Worm (Caenorhabditis elegans): Measurements from ENCODE around the gene npp-27.
A peak's percentile ranks its signal among the peaks of the same experiment; 100 is the strongest.

Gene npp-27

DNA sequence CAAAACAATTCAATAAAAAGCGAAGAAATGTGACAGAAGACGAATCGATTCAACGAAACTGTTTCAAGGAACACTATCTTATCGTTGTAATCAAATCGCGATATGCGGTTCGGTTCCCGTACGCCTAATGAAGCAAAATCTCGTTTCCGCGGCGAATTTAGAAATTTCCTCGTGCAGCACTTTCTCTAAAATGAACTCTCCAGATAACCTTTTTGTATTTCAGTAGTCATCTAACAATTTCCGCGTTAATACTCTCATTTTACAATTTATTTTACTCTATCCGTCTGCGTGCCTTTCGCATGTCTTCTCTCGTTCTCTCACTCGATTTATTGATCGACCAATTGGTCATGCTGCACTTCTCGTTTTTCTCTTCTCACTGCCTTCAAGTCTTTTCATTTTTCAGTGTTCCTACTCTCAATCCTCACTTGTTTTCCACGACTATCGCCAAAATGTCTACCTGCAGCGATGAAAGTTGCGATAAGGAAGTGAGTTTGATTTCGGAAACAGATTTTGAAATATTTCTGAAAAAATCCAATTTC, at the start of gene npp-27, which contains the start of gene ntl-4:
npp-27 (minus strand) TSS at position 51 of the 539 bp plus-strand sequence.
ntl-4 (plus strand) TSS at position 379 of the 539 bp plus-strand sequence.
- TF ChIP-seq dpl-1 (GFP tag; optimal IDR thresholded peaks at IDR 0.05) (peak in 1 of 3 experiments; percentile 23), dsc-1 (tag; optimal IDR thresholded peaks at IDR 0.05) (peak; percentile 32), swsn-7 (tag; optimal IDR thresholded peaks at IDR 0.05) (peak; percentile 37), nhr-20 (tag; optimal IDR thresholded peaks at IDR 0.05) (peak; percentile 41), nhr-19 (GFP tag; conservative IDR thresholded peaks at IDR 0.05) (peak; percentile 28; the same call in 1 of the 2 replicates), snu-23 (GFP tag; optimal IDR thresholded peaks at IDR 0.05) (peak; percentile 33), unc-98 (GFP tag; IDR thresholded peaks at IDR 0.05) (no peak), ets-5 (GFP tag; IDR thresholded peaks at IDR 0.05) (no peak), efl-1 (optimal IDR thresholded peaks at IDR 0.05) (peak; percentile 25 to 37), efl-1 (GFP tag; optimal IDR thresholded peaks at IDR 0.05 in 1 of 2) (peak; percentile 29 to 80), fkh-8 (tag; optimal IDR thresholded peaks at IDR 0.05) (no peak), ztf-11 (tag; optimal IDR thresholded peaks at IDR 0.05) (no peak), fkh-4 (tag; optimal IDR thresholded peaks at IDR 0.05; ENCODE audit: borderline replicate concordance) (no peak), pax-3 (tag; optimal IDR thresholded peaks at IDR 0.05) (no peak), nhr-85 (tag) (peak; percentile 18), ama-1 (optimal IDR thresholded peaks at IDR 0.05) (peak; percentile 57), mef-2 (tag; optimal IDR thresholded peaks at IDR 0.05) (no peak), C16A3.4 (tag; optimal IDR thresholded peaks at IDR 0.05) (no peak), nhr-11 (tag; optimal IDR thresholded peaks at IDR 0.05) (no peak), F16B12.6 (tag; optimal IDR thresholded peaks at IDR 0.05) (peak; percentile 13), ztf-4 (tag; optimal IDR thresholded peaks at IDR 0.05) (no peak), egl-27 (tag; optimal IDR thresholded peaks at IDR 0.05) (no peak), rnt-1 (tag; optimal IDR thresholded peaks at IDR 0.05) (peak; percentile 2), alr-1 (tag; optimal IDR thresholded peaks at IDR 0.05; ENCODE audit: borderline replicate concordance) (no peak), nhr-71 (tag; optimal IDR thresholded peaks at IDR 0.05) (peak; percentile 53), lsy-2 (tag; optimal IDR thresholded peaks at IDR 0.05) (peak; percentile 10 to 66), lin-35 (GFP tag; optimal IDR thresholded peaks at IDR 0.05) (peak; percentile 21 to 51), xbp-1 (tag; optimal IDR thresholded peaks at IDR 0.05) (no peak), lin-14 (GFP tag; optimal IDR thresholded peaks at IDR 0.05) (peak; percentile 24), unc-86 (tag; optimal IDR thresholded peaks at IDR 0.05) (no peak), blmp-1 (tag; optimal IDR thresholded peaks at IDR 0.05) (peak; percentile 18)

DNA sequence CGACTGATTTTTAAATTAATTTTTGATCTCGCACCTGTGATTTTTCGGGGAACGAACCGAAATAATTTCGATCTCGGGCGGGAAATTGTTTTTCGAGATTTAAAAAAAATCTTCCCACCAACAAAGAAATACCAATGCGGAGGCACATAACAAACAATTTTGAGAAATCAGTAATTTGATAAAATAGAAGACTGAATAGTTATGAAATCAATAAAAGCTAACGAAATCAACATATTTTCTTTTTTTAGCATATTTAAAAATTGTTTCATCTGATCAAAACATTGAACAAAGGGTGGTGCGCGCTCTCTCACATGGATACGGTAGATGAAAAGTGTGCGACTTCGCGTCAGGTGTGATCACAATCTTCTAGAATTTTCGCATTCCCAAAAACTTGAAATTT, 48.0 kb upstream of the npp-27 start:
- TF ChIP-seq nhr-237 (tag; optimal IDR thresholded peaks at IDR 0.05) (no peak), ces-1 (GFP tag; optimal IDR thresholded peaks at IDR 0.05) (no peak), hpl-2 (GFP tag; optimal IDR thresholded peaks at IDR 0.05) (no peak), sox-4 (tag; optimal IDR thresholded peaks at IDR 0.05) (no peak), dsc-1 (tag; optimal IDR thresholded peaks at IDR 0.05) (no peak), fos-1 (tag; optimal IDR thresholded peaks at IDR 0.05) (no peak), rnt-1 (tag; optimal IDR thresholded peaks at IDR 0.05) (no peak), pqm-1 (tag; optimal IDR thresholded peaks at IDR 0.05) (no peak), nhr-90 (tag; optimal IDR thresholded peaks at IDR 0.05; ENCODE audit: poor library complexity) (no peak), irx-1 (tag; optimal IDR thresholded peaks at IDR 0.05) (no peak), nhr-20 (tag; optimal IDR thresholded peaks at IDR 0.05) (no peak), jun-1 (tag; optimal IDR thresholded peaks at IDR 0.05) (no peak)

DNA sequence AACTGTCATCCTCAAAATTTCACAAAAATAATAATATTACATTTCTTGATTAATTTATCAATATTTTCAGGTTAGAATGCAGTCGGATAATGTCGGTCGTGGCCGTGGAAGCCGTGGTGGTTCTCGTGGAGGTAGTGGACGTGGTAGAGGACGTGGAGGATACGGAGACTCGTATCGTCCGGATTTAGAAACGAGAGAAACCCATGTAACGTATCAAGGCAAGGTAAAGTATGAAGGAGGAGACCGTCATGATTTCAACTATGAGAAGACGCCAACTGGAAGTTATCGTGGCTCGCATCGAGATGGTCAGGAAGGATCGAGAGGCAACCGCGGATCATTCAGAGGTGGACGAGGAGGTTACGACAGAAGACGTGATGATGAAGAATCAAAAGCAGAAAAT, 47.5 kb upstream of the npp-27 start, which contains the start of gene frpr-10:
frpr-10 (plus strand) TSS at position 301 of the 400 bp plus-strand sequence.
- TF ChIP-seq fkh-10 (GFP tag; optimal IDR thresholded peaks at IDR 0.05) (no peak), jun-1 (tag; optimal IDR thresholded peaks at IDR 0.05) (no peak), nhr-90 (tag; optimal IDR thresholded peaks at IDR 0.05; ENCODE audit: poor library complexity) (no peak), rnt-1 (tag; optimal IDR thresholded peaks at IDR 0.05) (no peak), tlp-1 (tag; optimal IDR thresholded peaks at IDR 0.05) (no peak), C34B4.2 (tag; optimal IDR thresholded peaks at IDR 0.05) (no peak), irx-1 (tag; optimal IDR thresholded peaks at IDR 0.05) (no peak), lsy-2 (tag; optimal IDR thresholded peaks at IDR 0.05) (no peak), efl-3 (GFP tag; optimal IDR thresholded peaks at IDR 0.05) (no peak), unc-86 (tag; optimal IDR thresholded peaks at IDR 0.05) (no peak)
